Fruit fly (Drosophila melanogaster): ENCODE results near the gene CG12986.

The CG12986 gene

DNA sequence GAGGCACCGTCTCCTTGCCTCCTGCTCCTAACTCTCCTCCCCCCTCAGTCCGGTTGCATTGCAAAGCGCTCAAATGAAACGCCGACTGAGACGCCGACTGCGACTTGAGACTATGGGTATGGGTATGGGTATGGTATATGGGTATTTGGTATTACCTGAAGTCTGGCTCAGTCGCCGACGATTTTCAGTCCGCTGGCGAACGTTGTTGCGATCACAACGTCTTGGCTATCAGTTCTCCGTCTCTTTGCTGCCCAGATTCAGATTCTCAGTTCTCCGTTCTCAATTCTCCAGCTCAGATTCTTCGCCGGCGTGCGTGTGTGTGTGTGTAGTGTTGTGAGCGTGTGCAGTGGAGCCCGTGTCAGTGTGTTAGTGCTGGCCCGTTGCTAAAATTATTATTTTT is 11.2 kb upstream of the CG12986 start, which contains the start of gene CG6398 (continued):
- TF ChIP-seq CG12391 (tag; optimal IDR thresholded peaks at IDR 0.05) (no peak), sd (tag; optimal IDR thresholded peaks at IDR 0.05) (peak; percentile 48), Pdp1 (GFP tag; optimal IDR thresholded peaks at IDR 0.05) (no peak), CG4360 (GFP tag; IDR thresholded peaks at IDR 0.05) (peak; percentile 51), CG14860 (GFP tag; IDR thresholded peaks at IDR 0.05; ENCODE audit: partially characterized antibody) (no peak), sqz (GFP tag; optimal IDR thresholded peaks at IDR 0.05) (peak; percentile 21), Lim3 (GFP tag; IDR thresholded peaks at IDR 0.05) (no peak), Elba2 (GFP tag; optimal IDR thresholded peaks at IDR 0.05) (no peak), sens-2 (GFP tag; IDR thresholded peaks at IDR 0.05) (no peak), Deaf1 (tag; optimal IDR thresholded peaks at IDR 0.05) (no peak), wor (GFP tag; IDR thresholded peaks at IDR 0.05) (no peak), CG10462 (GFP tag; optimal IDR thresholded peaks at IDR 0.05) (no peak), Jarid2 (GFP tag; optimal IDR thresholded peaks at IDR 0.05) (peak; percentile 62), zfh1 (GFP tag; IDR thresholded peaks at IDR 0.05) (no peak), CG1647 (GFP tag; optimal IDR thresholded peaks at IDR 0.05) (no peak), so (GFP tag; IDR thresholded peaks at IDR 0.05) (no peak), emc (GFP tag; optimal IDR thresholded peaks at IDR 0.05) (no peak), crol (GFP tag; IDR thresholded peaks at IDR 0.05) (peak; percentile 80)

DNA sequence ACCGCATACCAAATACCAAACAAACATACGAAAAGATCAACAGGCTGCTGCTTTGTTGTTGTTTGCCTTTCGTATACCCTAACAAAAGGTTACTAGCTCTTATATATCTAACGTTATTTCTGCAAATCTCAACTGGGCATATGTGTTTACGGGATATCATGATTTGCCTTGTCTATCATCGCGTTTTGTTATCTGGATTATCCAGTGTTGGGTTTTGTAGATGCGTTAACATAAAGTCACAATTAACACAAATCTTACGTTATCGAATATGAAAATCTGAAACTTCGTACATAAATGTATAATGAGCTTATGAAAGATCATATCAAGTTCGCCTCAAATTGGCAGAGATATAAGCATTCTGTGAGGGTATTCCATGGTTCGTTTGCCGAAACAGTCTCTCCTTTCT is 10.7 kb upstream of the CG12986 start:
- TF ChIP-seq unc-4 (GFP tag; IDR thresholded peaks at IDR 0.05; ENCODE audit: partially characterized antibody), result no peak
- TF ChIP-seq HmgZ (tag; optimal IDR thresholded peaks at IDR 0.05), result no peak
- TF ChIP-seq grn (GFP tag; optimal IDR thresholded peaks at IDR 0.05), result no peak
- no peak for TF ChIP-seq sc (optimal IDR thresholded peaks at IDR 0.05)
- no peak for TF ChIP-seq sc (GFP tag; optimal IDR thresholded peaks at IDR 0.05)
- TF ChIP-seq Eip74EF (GFP tag; optimal IDR thresholded peaks at IDR 0.05), result no peak
- no peak for TF ChIP-seq CG11398 (GFP tag; optimal IDR thresholded peaks at IDR 0.05)
- no peak for TF ChIP-seq dan (GFP tag; IDR thresholded peaks at IDR 0.05)
- TF ChIP-seq CG12299 (tag; optimal IDR thresholded peaks at IDR 0.05), result no peak
- TF ChIP-seq Sry-β (GFP tag; optimal IDR thresholded peaks at IDR 0.05), result no peak
- TF ChIP-seq CG17328 (GFP tag; IDR thresholded peaks at IDR 0.05), result no peak
- TF ChIP-seq Doc2 (GFP tag; IDR thresholded peaks at IDR 0.05), result no peak
- peak; percentile 23 for TF ChIP-seq CG11504 (tag; optimal IDR thresholded peaks at IDR 0.05)
- TF ChIP-seq ftz-f1 (GFP tag; optimal IDR thresholded peaks at IDR 0.05), result no peak
- TF ChIP-seq row (GFP tag; IDR thresholded peaks at IDR 0.05), result peak; percentile 46; the same call in 1 of the 3 replicates
- no peak for TF ChIP-seq Dll (GFP tag; IDR thresholded peaks at IDR 0.05; ENCODE audit: partially characterized antibody)
- no peak for TF ChIP-seq CG17912 (GFP tag; optimal IDR thresholded peaks at IDR 0.05)
- TF ChIP-seq Fer3 (tag; optimal IDR thresholded peaks at IDR 0.05), result no peak
- TF ChIP-seq CG16779 (GFP tag; IDR thresholded peaks at IDR 0.05), result no peak
- TF ChIP-seq CG17186 (GFP tag; optimal IDR thresholded peaks at IDR 0.05), result no peak
- no peak for TF ChIP-seq CG10321 (GFP tag; IDR thresholded peaks at IDR 0.05)
- TF ChIP-seq CG15011 (GFP tag; optimal IDR thresholded peaks at IDR 0.05), result peak; percentile 33
- no peak for TF ChIP-seq CG8359 (GFP tag; optimal IDR thresholded peaks at IDR 0.05; ENCODE audit: borderline replicate concordance)
- TF ChIP-seq Nf-YC (tag; optimal IDR thresholded peaks at IDR 0.05), result no peak
- no peak for TF ChIP-seq CG34422 (GFP tag; IDR thresholded peaks at IDR 0.05)
- TF ChIP-seq D19B (GFP tag; optimal IDR thresholded peaks at IDR 0.05), result no peak
- peak; percentile 37 for TF ChIP-seq CG10209 (GFP tag; optimal IDR thresholded peaks at IDR 0.05)
- TF ChIP-seq tap (tag; optimal IDR thresholded peaks at IDR 0.05), result no peak
- peak; percentile 1 for TF ChIP-seq CG30403 (GFP tag; optimal IDR thresholded peaks at IDR 0.05)
- TF ChIP-seq jigr1 (GFP tag; IDR thresholded peaks at IDR 0.05), result no peak
- no peak for TF ChIP-seq CG31365 (tag; optimal IDR thresholded peaks at IDR 0.05)
- no peak for TF ChIP-seq cg (GFP tag; optimal IDR thresholded peaks at IDR 0.05)
- TF ChIP-seq CG32772 (GFP tag; IDR thresholded peaks at IDR 0.05), result no peak
- no peak for TF ChIP-seq CG12071 (GFP tag; optimal IDR thresholded peaks at IDR 0.05)
